Worm (Caenorhabditis elegans) whole organism, L3 larva: ENCODE results near the gene F40G9.7.
A peak's percentile ranks its signal among the peaks of the same experiment; 100 is the strongest.

ENCODE experiments used
- R02D3.7 ChIP-seq: fragments of 150-350 bp; optimal IDR thresholded peaks from 2 replicates; lab custom pipeline; 2014; ENCODE audit warnings: missing biosample characterization, missing genetic modification characterization
- ama-1 ChIP-seq: fragments of 150-350 bp; optimal IDR thresholded peaks from 2 replicates; lab custom pipeline; 2018
- ceh-16 ChIP-seq: sonication (generic microtip); optimal IDR thresholded peaks from 2 replicates; lab custom pipeline; 2017; ENCODE audit warnings: missing biosample characterization, missing genetic modification characterization
- ceh-28 ChIP-seq: fragments of 150-350 bp; optimal IDR thresholded peaks from 2 replicates; lab custom pipeline; 2014; ENCODE audit warnings: missing biosample characterization, missing genetic modification reagents, missing genetic modification characterization
- ceh-9 ChIP-seq: sonication (generic microtip); optimal IDR thresholded peaks from 2 replicates; lab custom pipeline; 2018; ENCODE audit warnings: missing biosample characterization, missing genetic modification characterization
- daf-12 ChIP-seq: fragments of 150-350 bp; optimal IDR thresholded peaks from 2 replicates; lab custom pipeline; 2014; ENCODE audit warnings: missing biosample characterization, missing genetic modification reagents, missing genetic modification characterization
- elt-2 ChIP-seq: sonication (generic microtip); optimal IDR thresholded peaks from 2 replicates; lab custom pipeline; 2016; ENCODE audit warnings: missing genetic modification reagents, mild to moderate bottlenecking, missing genetic modification characterization, missing compliant biosample characterization
- elt-3 ChIP-seq, 3 experiments: fragments of 150-350 bp in 1 of 3; sonication (generic microtip) in 2 of 3; optimal IDR thresholded peaks; 2 replicates in 2 of 3; 4 replicates in 1 of 3; lab custom pipeline; 2014 to 2017; ENCODE audit warnings: missing biosample characterization in 3 of 3, missing genetic modification characterization in 3 of 3
- eor-1 ChIP-seq, 2 experiments: fragments of 150-350 bp; optimal IDR thresholded peaks; 2 replicates each; lab custom pipeline; 2014 to 2018; ENCODE audit warnings: missing biosample characterization in 2 of 2, missing genetic modification characterization in 2 of 2
- fkh-10 ChIP-seq: sonication (generic microtip); optimal IDR thresholded peaks from 2 replicates; lab custom pipeline; 2017; ENCODE audit warnings: missing biosample characterization, missing genetic modification reagents, missing genetic modification characterization
- fkh-2 ChIP-seq: fragments of 150-350 bp; optimal IDR thresholded peaks from 2 replicates; lab custom pipeline; 2014; ENCODE audit warnings: missing biosample characterization, missing genetic modification reagents, missing genetic modification characterization
- fos-1 ChIP-seq: fragments of 150-350 bp; optimal IDR thresholded peaks from 2 replicates; lab custom pipeline; 2014; ENCODE audit warnings: missing biosample characterization, missing genetic modification characterization
- jun-1 ChIP-seq: fragments of 150-350 bp; optimal IDR thresholded peaks from 2 replicates; lab custom pipeline; 2014; ENCODE audit warnings: missing biosample characterization, missing genetic modification reagents, missing genetic modification characterization
- lin-39 ChIP-seq: fragments of 150-350 bp; optimal IDR thresholded peaks from 2 replicates; lab custom pipeline; 2018; ENCODE audit warnings: missing biosample characterization, missing genetic modification reagents, missing genetic modification characterization
- lsy-12 ChIP-seq: sonication (generic microtip); optimal IDR thresholded peaks from 2 replicates; lab custom pipeline; 2016; ENCODE audit warnings: mild to moderate bottlenecking, missing genetic modification characterization, missing compliant biosample characterization
- mdl-1 ChIP-seq: fragments of 150-350 bp; optimal IDR thresholded peaks from 2 replicates; lab custom pipeline; 2014; ENCODE audit warnings: missing biosample characterization, missing genetic modification characterization
- mml-1 ChIP-seq: fragments of 150-350 bp; sonication (generic microtip); optimal IDR thresholded peaks from 3 replicates; lab custom pipeline; 2014; ENCODE audit warnings: missing biosample characterization, missing genetic modification characterization
- nfya-1 ChIP-seq: sonication (generic microtip); optimal IDR thresholded peaks from 2 replicates; lab custom pipeline; 2017; ENCODE audit warnings: missing genetic modification characterization, mild to moderate bottlenecking, missing compliant biosample characterization, antibody characterized with exemption, moderate library complexity; ENCODE audit not compliant: insufficient read depth
- nhr-11 ChIP-seq: fragments of 150-350 bp; optimal IDR thresholded peaks from 2 replicates; lab custom pipeline; 2014; ENCODE audit warnings: missing biosample characterization, missing genetic modification characterization
- nhr-12 ChIP-seq: fragments of 150-350 bp; optimal IDR thresholded peaks from 2 replicates; lab custom pipeline; 2014; ENCODE audit warnings: missing biosample characterization, missing genetic modification characterization
- nhr-23 ChIP-seq: fragments of 150-350 bp; optimal IDR thresholded peaks from 2 replicates; lab custom pipeline; 2014; ENCODE audit warnings: missing biosample characterization, missing genetic modification reagents, missing genetic modification characterization
- nhr-237 ChIP-seq: fragments of 150-350 bp; optimal IDR thresholded peaks from 2 replicates; lab custom pipeline; 2014; ENCODE audit warnings: missing biosample characterization, missing genetic modification characterization
- nhr-25 ChIP-seq: sonication (generic microtip); optimal IDR thresholded peaks from 2 replicates; lab custom pipeline; 2017; ENCODE audit warnings: missing biosample characterization, missing genetic modification characterization
- nhr-43 ChIP-seq: sonication (generic microtip); optimal IDR thresholded peaks from 2 replicates; lab custom pipeline; 2016; ENCODE audit warnings: mild to moderate bottlenecking, missing genetic modification characterization, missing compliant biosample characterization; ENCODE audit not compliant: poor library complexity, severe bottlenecking
- nhr-76 ChIP-seq: fragments of 150-350 bp; sonication (generic microtip); optimal IDR thresholded peaks from 5 replicates; lab custom pipeline; 2014; ENCODE audit warnings: missing biosample characterization, missing genetic modification characterization
- pha-4 ChIP-seq: fragments of 150-350 bp; optimal IDR thresholded peaks from 2 replicates; lab custom pipeline; 2014; ENCODE audit warnings: missing biosample characterization, missing genetic modification reagents, missing genetic modification characterization
- pqm-1 ChIP-seq: fragments of 150-350 bp; optimal IDR thresholded peaks from 2 replicates; lab custom pipeline; 2017; ENCODE audit warnings: missing biosample characterization, missing genetic modification characterization, inconsistent platforms
- sea-2 ChIP-seq: fragments of 150-350 bp; sonication (generic microtip); optimal IDR thresholded peaks from 4 replicates; lab custom pipeline; 2014; ENCODE audit warnings: missing biosample characterization, missing genetic modification reagents, missing genetic modification characterization
- skn-1 ChIP-seq: fragments of 150-350 bp; optimal IDR thresholded peaks from 2 replicates; lab custom pipeline; 2014; ENCODE audit warnings: missing biosample characterization, missing genetic modification characterization
- snpc-4 ChIP-seq: fragments of 150-350 bp; optimal IDR thresholded peaks from 2 replicates; lab custom pipeline; 2014; ENCODE audit warnings: missing biosample characterization, missing genetic modification characterization
- tbx-2 ChIP-seq: sonication (generic microtip); optimal IDR thresholded peaks from 2 replicates; lab custom pipeline; 2016; ENCODE audit warnings: mild to moderate bottlenecking, missing genetic modification characterization, missing compliant biosample characterization
- unc-62 ChIP-seq: fragments of 150-350 bp; sonication (generic microtip); optimal IDR thresholded peaks from 4 replicates; lab custom pipeline; 2014; ENCODE audit warnings: missing biosample characterization, missing genetic modification reagents, missing genetic modification characterization
- zag-1 ChIP-seq: fragments of 150-350 bp; optimal IDR thresholded peaks from 2 replicates; lab custom pipeline; 2014; ENCODE audit warnings: missing biosample characterization, missing genetic modification characterization
- ztf-11 ChIP-seq: fragments of 150-350 bp; optimal IDR thresholded peaks from 2 replicates; lab custom pipeline; 2014; ENCODE audit warnings: missing biosample characterization, missing genetic modification characterization

The F40G9.7 gene

DNA sequence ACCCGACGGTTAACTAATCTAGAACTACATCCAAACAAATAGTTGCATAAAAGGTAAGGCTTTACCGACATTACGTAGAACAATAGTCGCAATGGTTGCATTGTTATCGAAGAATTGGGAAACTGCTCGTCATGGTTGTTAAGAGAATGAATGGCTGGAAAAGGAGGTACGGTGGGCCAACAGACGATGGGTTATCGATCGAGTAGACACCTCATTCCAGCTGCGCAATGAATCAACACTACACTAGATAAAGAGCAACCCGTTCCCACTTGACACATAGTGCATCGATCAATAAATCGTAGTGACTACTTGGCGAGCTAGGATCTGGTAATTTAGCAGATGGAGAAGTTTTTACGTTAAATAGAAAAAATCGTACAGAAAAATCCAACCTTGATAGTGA is 20.4 kb upstream of the F40G9.7 start, which contains the start of the genes T17A3.12 and fbxb-83:
Gene T17A3.12, minus strand, starts transcription at position 101 of the 400 bp plus-strand sequence.
Gene fbxb-83, minus strand, starts transcription at position 134 of the 400 bp plus-strand sequence.
- TF ChIP-seq nhr-25 (tag; lab: Kevin White, UChicago) (no peak), jun-1 (tag; lab: Kevin White, UChicago) (no peak), fkh-10 (no peak), elt-3 (tag; optimal IDR thresholded peaks at IDR 0.05; lab: Kevin White, UChicago) (no peak), nfya-1 (tag; lab: Kevin White, UChicago) (no peak), unc-62 (GFP tag; lab: Kevin White, UChicago) (no peak), tbx-2 (no peak), zag-1 (no peak), mdl-1 (tag; lab: Kevin White, UChicago) (no peak), pqm-1 (tag; lab: Kevin White, UChicago) (no peak), nhr-76 (tag; lab: Kevin White, UChicago) (no peak), fos-1 (tag; lab: Kevin White, UChicago) (no peak), pha-4 (no peak), skn-1 (tag; lab: Kevin White, UChicago) (no peak), ceh-9 (tag; lab: Kevin White, UChicago) (no peak), ama-1 (lab: Kevin White, UChicago) (no peak), fkh-2 (tag; lab: Kevin White, UChicago) (no peak), nhr-11 (tag; lab: Kevin White, UChicago) (no peak), snpc-4 (no peak)

DNA sequence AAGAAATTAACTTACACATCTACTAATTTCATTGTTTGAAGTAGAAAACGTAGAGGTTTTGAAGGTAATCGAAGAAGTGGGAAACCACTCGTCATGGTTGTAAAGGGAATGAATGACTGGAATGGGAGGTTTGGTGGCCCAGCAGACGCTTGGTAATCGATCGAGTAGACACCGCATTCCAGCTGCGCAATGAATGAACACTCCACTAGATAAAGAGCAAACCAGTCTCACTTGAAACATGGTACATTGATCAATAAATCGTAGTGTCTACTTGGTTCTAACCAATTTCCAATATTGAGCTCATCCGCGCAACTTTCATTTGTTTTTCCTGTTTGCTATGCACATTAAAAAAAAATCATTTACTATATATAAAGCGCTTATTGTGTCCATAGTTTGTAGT is 19.1 kb upstream of the F40G9.7 start, which contains the start of gene fbxb-84:
Gene fbxb-84, minus strand, starts transcription at position 101 of the 400 bp plus-strand sequence.
- TF ChIP-seq tbx-2 (no peak), lin-39 (tag; lab: Kevin White, UChicago) (no peak), ceh-9 (tag; lab: Kevin White, UChicago) (no peak), ceh-16 (tag; lab: Kevin White, UChicago) (no peak), zag-1 (no peak), R02D3.7 (tag; lab: Kevin White, UChicago) (no peak), nhr-12 (tag; lab: Kevin White, UChicago) (no peak), nhr-237 (tag; lab: Kevin White, UChicago) (no peak), eor-1 (tag; optimal IDR thresholded peaks at IDR 0.05; lab: Kevin White, UChicago) (no peak), skn-1 (tag; lab: Kevin White, UChicago) (no peak), elt-2 (tag; lab: Kevin White, UChicago) (no peak), fkh-10 (no peak), elt-3 (tag; optimal IDR thresholded peaks at IDR 0.05; lab: Kevin White, UChicago) (no peak), unc-62 (GFP tag; lab: Kevin White, UChicago) (no peak), ztf-11 (tag; lab: Kevin White, UChicago) (no peak), mml-1 (tag; lab: Kevin White, UChicago) (no peak), nhr-11 (tag; lab: Kevin White, UChicago) (no peak), sea-2 (GFP tag; lab: Kevin White, UChicago) (no peak)

DNA sequence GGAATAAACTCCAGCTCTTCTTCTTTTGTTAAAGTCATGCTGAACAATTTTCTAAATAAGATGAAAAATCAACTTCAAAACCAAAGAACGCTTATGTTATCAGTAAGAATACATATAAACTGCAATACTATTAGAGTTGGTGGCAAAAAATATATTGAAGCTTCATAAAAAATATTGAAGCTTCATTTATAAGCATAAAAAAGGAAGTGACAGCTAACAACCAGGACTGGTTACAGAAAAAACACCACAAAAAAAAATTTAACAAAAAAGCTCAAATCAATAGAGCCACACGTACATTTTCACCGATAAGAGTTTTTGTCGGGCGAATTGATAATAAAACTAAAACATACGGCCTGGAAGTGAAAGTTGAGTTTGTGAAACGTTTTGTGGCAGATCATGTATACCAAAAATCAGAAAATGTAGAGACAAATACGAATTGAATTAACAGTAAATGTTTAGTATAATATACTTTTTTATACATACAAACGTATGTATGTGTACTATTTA is 17.9 kb upstream of the F40G9.7 start, which contains the start of gene sqst-5:
Gene sqst-5, minus strand, starts transcription at position 51 of the 507 bp plus-strand sequence.
- TF ChIP-seq lsy-12 (tag; lab: Kevin White, UChicago) (no peak), snpc-4 (no peak), nhr-43 (tag; lab: Kevin White, UChicago) (no peak), sea-2 (GFP tag; lab: Kevin White, UChicago) (no peak), tbx-2 (no peak), pqm-1 (tag; lab: Kevin White, UChicago) (peak; percentile 59), ceh-28 (tag; lab: Kevin White, UChicago) (no peak), elt-2 (tag; lab: Kevin White, UChicago) (peak; percentile 76), daf-12 (tag; lab: Kevin White, UChicago) (no peak)

DNA sequence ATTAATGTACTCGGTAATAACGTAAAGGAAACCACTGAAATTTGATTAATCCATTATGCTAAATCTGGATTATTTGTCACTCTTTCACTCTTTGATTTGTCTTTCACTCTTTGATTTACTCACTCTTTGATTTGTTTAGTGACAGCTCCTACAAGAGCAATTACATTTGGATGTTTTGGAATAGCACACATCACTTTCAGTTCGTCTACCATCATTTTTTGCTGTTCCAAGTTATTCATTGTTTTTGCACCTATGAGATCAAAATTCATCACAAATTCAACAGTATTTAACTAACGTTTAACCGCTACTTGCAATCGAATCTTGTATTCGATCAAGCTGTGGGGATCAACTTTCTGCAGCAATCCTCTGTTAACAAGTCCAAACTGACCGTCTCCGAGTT is 16.4 kb upstream of the F40G9.7 start:
- TF ChIP-seq mdl-1 (tag; lab: Kevin White, UChicago) (no peak), zag-1 (no peak), eor-1 (tag; optimal IDR thresholded peaks at IDR 0.05; lab: Kevin White, UChicago) (no peak), nhr-23 (tag; lab: Kevin White, UChicago) (no peak), ceh-16 (tag; lab: Kevin White, UChicago) (no peak)
